Fruit fly (Drosophila melanogaster): ENCODE data around the gene CG15221.
A peak's percentile ranks its signal among the peaks of the same experiment; 100 is the strongest.

Gene CG15221

DNA sequence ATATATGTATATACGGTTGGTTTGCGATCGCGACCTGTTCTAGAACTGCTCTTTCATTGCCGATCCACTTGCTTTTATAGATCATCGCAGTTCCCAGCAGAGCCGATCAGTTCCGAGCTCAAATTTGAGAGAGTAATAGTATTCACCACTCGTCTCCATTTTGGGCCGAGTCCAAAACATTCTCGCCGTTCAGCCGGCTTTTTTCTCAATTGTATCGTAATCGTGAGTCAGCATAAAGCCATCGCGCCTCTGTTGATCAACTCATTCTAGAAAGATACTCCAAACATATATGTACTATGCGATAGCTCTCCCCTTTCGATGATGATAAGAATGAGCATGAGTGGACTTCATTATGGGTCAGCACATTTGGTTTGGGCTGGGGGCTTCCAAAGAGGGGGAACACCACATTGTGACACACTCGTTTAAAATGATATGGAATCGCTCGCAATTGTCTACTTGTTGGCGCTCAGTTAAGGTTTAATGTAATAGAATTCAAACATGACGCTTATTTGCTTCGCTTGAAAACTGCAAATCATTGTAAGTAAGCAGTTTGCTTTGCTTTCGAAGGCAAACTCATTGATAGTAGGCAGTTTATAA is 40.6 kb downstream of the CG15221 start, which contains the start of gene CG9360:
Gene CG9360 (minus strand): TSS at position 51 of the 597 bp plus-strand sequence.
- TF ChIP-seq tj (GFP tag; optimal IDR thresholded peaks at IDR 0.05) (peak; percentile 93), kay (GFP tag; ENCODE audit: borderline replicate concordance) (peak; percentile 82), cnc (optimal IDR thresholded peaks at IDR 0.05) (peak; percentile 72 to 91), CG7045 (GFP tag; optimal IDR thresholded peaks at IDR 0.05) (no peak), CG14711 (tag; optimal IDR thresholded peaks at IDR 0.05) (no peak), CG11617 (GFP tag; optimal IDR thresholded peaks at IDR 0.05) (no peak), cic (GFP tag; optimal IDR thresholded peaks at IDR 0.05) (no peak)

DNA sequence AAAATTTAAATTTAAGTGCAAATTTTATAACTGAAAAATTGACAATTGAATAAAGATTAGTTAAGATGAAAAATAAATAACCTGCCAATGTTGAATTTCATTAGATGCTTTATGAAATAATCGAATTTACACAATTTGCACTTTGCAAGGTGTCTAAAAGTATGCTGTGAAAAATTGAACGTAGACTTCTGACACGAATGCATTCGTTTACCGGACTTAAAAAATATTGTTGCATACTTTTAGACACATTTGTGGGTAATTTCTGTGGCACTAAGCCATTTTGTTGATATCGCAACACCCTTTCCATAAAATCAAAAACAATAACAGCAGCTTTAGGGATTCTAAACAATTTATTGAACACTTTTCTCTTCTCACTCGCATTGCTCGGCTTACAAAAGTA is 45.4 kb downstream of the CG15221 start:
- TF ChIP-seq CG33017 (tag; optimal IDR thresholded peaks at IDR 0.05) (no peak), CG7045 (GFP tag; optimal IDR thresholded peaks at IDR 0.05) (no peak), CG5204 (GFP tag; optimal IDR thresholded peaks at IDR 0.05) (no peak), CG14711 (tag; optimal IDR thresholded peaks at IDR 0.05) (no peak), Hr96 (GFP tag; optimal IDR thresholded peaks at IDR 0.05) (no peak), cic (GFP tag; optimal IDR thresholded peaks at IDR 0.05) (no peak), pad (GFP tag; optimal IDR thresholded peaks at IDR 0.05) (no peak), CG1620 (GFP tag; optimal IDR thresholded peaks at IDR 0.05) (no peak), ovo (GFP tag; optimal IDR thresholded peaks at IDR 0.05) (no peak), Crg-1 (GFP tag; optimal IDR thresholded peaks at IDR 0.05) (no peak), CG7101 (tag; optimal IDR thresholded peaks at IDR 0.05) (no peak), Clk (GFP tag; optimal IDR thresholded peaks at IDR 0.05) (no peak)

DNA sequence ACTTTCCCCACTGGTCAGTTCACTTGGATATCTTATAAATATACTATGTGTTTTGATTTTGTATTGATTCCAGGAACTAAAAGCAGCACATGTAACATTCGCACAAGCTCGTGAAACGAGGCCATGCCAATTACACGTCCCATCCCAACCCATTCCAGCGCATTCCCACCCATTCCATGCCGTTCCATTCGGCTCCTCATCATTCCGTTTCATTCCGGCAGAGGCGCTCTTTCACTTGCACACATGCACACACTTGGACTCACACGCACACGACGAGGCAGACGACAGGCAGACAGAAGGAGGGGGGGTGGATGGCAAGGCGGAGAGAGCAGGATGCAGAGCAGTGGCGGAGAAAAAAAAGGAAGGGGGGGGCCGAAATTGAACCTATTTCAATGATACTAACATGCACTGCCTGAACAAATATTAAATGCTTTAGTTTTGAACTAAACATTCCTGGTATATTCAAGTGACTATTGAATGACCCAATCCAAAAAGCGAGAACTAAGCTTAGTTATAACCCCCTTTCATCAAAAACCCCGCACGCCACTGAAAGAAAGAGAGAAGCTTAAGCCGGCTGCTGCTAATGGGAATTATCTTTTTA is 52.0 kb downstream of the CG15221 start:
- TF ChIP-seq CG7045 (GFP tag; optimal IDR thresholded peaks at IDR 0.05) (peak; percentile 28), Hr96 (GFP tag; optimal IDR thresholded peaks at IDR 0.05) (peak; percentile 24), cic (GFP tag; optimal IDR thresholded peaks at IDR 0.05) (no peak), kay (GFP tag; ENCODE audit: borderline replicate concordance) (no peak), CG11617 (GFP tag; optimal IDR thresholded peaks at IDR 0.05) (no peak), CG7101 (tag; optimal IDR thresholded peaks at IDR 0.05) (peak; percentile 6)

dm6 chrX:11778734-11779220 is 54.7 kb downstream of the CG15221 start, which contains the start of gene dy:
dy (minus strand) TSS chrX:11778784.
- TF ChIP-seq bab1 (GFP tag; optimal IDR thresholded peaks at IDR 0.05): no peak
- TF ChIP-seq CG12768 (GFP tag; optimal IDR thresholded peaks at IDR 0.05): no peak
- TF ChIP-seq CG11617 (GFP tag; optimal IDR thresholded peaks at IDR 0.05): no peak
- no peak for TF ChIP-seq Mnt (GFP tag; optimal IDR thresholded peaks at IDR 0.05)
- TF ChIP-seq CG5204 (GFP tag; optimal IDR thresholded peaks at IDR 0.05): no peak
- TF ChIP-seq cnc (optimal IDR thresholded peaks at IDR 0.05): no peak
- no peak for TF ChIP-seq Clk (GFP tag; optimal IDR thresholded peaks at IDR 0.05)
- TF ChIP-seq CG7101 (tag; optimal IDR thresholded peaks at IDR 0.05): no peak
- no peak for TF ChIP-seq tj (GFP tag; optimal IDR thresholded peaks at IDR 0.05)
- no peak for TF ChIP-seq ovo (GFP tag; optimal IDR thresholded peaks at IDR 0.05)
- TF ChIP-seq Hr96 (GFP tag; optimal IDR thresholded peaks at IDR 0.05): no peak

- TF ChIP-seq CG14711 (tag; optimal IDR thresholded peaks at IDR 0.05) (no peak), Hr96 (GFP tag; optimal IDR thresholded peaks at IDR 0.05) (no peak), CG11617 (GFP tag; optimal IDR thresholded peaks at IDR 0.05) (no peak), CG33017 (tag; optimal IDR thresholded peaks at IDR 0.05) (no peak), CG7101 (tag; optimal IDR thresholded peaks at IDR 0.05) (no peak), Clk (GFP tag; optimal IDR thresholded peaks at IDR 0.05) (no peak), pad (GFP tag; optimal IDR thresholded peaks at IDR 0.05) (no peak), CG7045 (GFP tag; optimal IDR thresholded peaks at IDR 0.05) (no peak), toe (GFP tag; optimal IDR thresholded peaks at IDR 0.05) (no peak), bab1 (GFP tag; optimal IDR thresholded peaks at IDR 0.05) (no peak), Crg-1 (GFP tag; optimal IDR thresholded peaks at IDR 0.05) (no peak), ovo (GFP tag; optimal IDR thresholded peaks at IDR 0.05) (no peak), CG12768 (GFP tag; optimal IDR thresholded peaks at IDR 0.05) (no peak), tj (GFP tag; optimal IDR thresholded peaks at IDR 0.05) (no peak)
These were observed 61.0 kb downstream of the CG15221 start for dm6 chrX:11784997-11785396.

Data from whole organism, adult.